Worm (Caenorhabditis elegans): ENCODE results near the gene hint-3.
A peak's percentile ranks its signal among the peaks of the same experiment; 100 is the strongest.

The hint-3 gene

ce11 chrV:7776029-7776628 is 15.9 kb downstream of the hint-3 start, which contains the start of the genes rpl-39 and rps-30 (continued):
- no peak for TF ChIP-seq hlh-26 (GFP tag; conservative IDR thresholded peaks at IDR 0.05)
- no peak for TF ChIP-seq let-526 (GFP tag; IDR thresholded peaks at IDR 0.05)
- no peak for TF ChIP-seq ceh-58 (GFP tag; IDR thresholded peaks at IDR 0.05)
- peak; percentile 83 for TF ChIP-seq pbrm-1 (GFP tag; IDR thresholded peaks at IDR 0.05)
- peak; percentile 24; the same call in 1 of the 2 replicates for TF ChIP-seq cebp-1 (GFP tag; IDR thresholded peaks at IDR 0.05)
- TF ChIP-seq cebp-1 (tag; optimal IDR thresholded peaks at IDR 0.05), result peak; percentile 67
- no peak for TF ChIP-seq rec-8 (tag; optimal IDR thresholded peaks at IDR 0.05)
- TF ChIP-seq die-1 (tag; optimal IDR thresholded peaks at IDR 0.05), result no peak
- peak; percentile 62; the same call in 1 of the 2 replicates for TF ChIP-seq hsf-1 (GFP tag; IDR thresholded peaks at IDR 0.05)
- no peak for TF ChIP-seq mel-28 (tag; optimal IDR thresholded peaks at IDR 0.05; ENCODE audit: borderline replicate concordance)
- TF ChIP-seq rcor-1 (GFP tag; IDR thresholded peaks at IDR 0.05), result peak; percentile 72
- TF ChIP-seq snpc-1.1 (tag; optimal IDR thresholded peaks at IDR 0.05; ENCODE audit: insufficient read depth), result peak; percentile 29
- peak; percentile 51; the same call in 1 of the 2 replicates for TF ChIP-seq zfh-2 (GFP tag; conservative IDR thresholded peaks at IDR 0.05)
- peak; percentile 46; the same call in 1 of the 2 replicates for TF ChIP-seq madf-6 (GFP tag; IDR thresholded peaks at IDR 0.05)
- TF ChIP-seq athp-1 (tag; optimal IDR thresholded peaks at IDR 0.05), result peak; percentile 4

DNA sequence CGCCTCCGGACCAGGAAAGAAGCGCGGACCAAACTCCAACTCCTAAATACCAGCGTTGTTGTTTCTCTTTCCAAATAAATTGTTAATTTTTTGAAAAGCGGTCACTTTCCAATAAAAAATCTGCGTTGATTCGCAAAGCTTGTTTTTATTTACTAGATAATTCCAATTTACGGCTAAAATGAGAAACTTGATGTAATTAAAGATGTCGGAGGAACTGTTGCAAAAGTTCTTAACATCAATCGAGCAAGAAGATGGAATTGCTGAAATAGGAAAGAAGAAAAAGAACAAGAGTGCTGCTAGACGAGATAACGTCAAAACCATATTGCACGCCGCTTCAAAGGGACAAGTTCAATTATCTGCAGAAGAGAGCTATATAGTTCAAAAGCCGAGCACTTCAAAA is 16.8 kb downstream of the hint-3 start, which contains the start of gene C26F1.3:
Gene C26F1.3, plus strand, starts transcription at position 203 of the 400 bp plus-strand sequence.
- TF ChIP-seq repo-1 (tag; optimal IDR thresholded peaks at IDR 0.05) (peak; percentile 51), mes-4 (tag; optimal IDR thresholded peaks at IDR 0.05) (no peak), athp-1 (tag; optimal IDR thresholded peaks at IDR 0.05) (peak; percentile 22), madf-3 (GFP tag; IDR thresholded peaks at IDR 0.05) (peak; percentile 85; the same call in 1 of the 2 replicates), atf-7 (tag; optimal IDR thresholded peaks at IDR 0.05) (no peak), hrde-1 (tag; optimal IDR thresholded peaks at IDR 0.05; ENCODE audit: borderline replicate concordance) (peak; percentile 71), madf-6 (GFP tag; IDR thresholded peaks at IDR 0.05) (peak; percentile 54), hmg-1.2 (GFP tag; IDR thresholded peaks at IDR 0.05) (0 out of 2 replicates have a peak, but pooled peaks have one; percentile 6), hsf-1 (GFP tag; IDR thresholded peaks at IDR 0.05) (peak; percentile 81), Y56A3A.18 (GFP tag; IDR thresholded peaks at IDR 0.05) (0 out of 2 replicates have a peak, but pooled peaks have one; percentile 15), snpc-1.3 (tag; optimal IDR thresholded peaks at IDR 0.05; ENCODE audit: insufficient read depth) (peak; percentile 0), ZK185.1 (tag; optimal IDR thresholded peaks at IDR 0.05; ENCODE audit: poor library complexity, severe bottlenecking) (no peak), egl-44 (GFP tag; IDR thresholded peaks at IDR 0.05) (no peak), rcor-1 (GFP tag; IDR thresholded peaks at IDR 0.05) (peak; percentile 44; the same call in 1 of the 2 replicates), F33H1.4 (GFP tag; IDR thresholded peaks at IDR 0.05) (no peak), ama-1 (optimal IDR thresholded peaks at IDR 0.05) (no peak), ama-1 (GFP tag; optimal IDR thresholded peaks at IDR 0.05) (peak in 1 of 2 experiments; percentile 53), C17E4.6 (GFP tag; IDR thresholded peaks at IDR 0.05) (peak; percentile 55; the same call in 1 of the 2 replicates), snpc-3.4 (tag; optimal IDR thresholded peaks at IDR 0.05) (peak; percentile 27), sptf-2 (GFP tag; optimal IDR thresholded peaks at IDR 0.05) (no peak), B0336.3 (GFP tag; IDR thresholded peaks at IDR 0.05) (peak; percentile 81), Y53G8AR.9 (GFP tag; conservative IDR thresholded peaks at IDR 0.05) (no peak), tbp1 (GFP tag; optimal IDR thresholded peaks at IDR 0.05) (peak; percentile 20), die-1 (tag; optimal IDR thresholded peaks at IDR 0.05) (no peak), F49E8.2 (tag; optimal IDR thresholded peaks at IDR 0.05; ENCODE audit: insufficient read depth) (peak; percentile 19), dpl-1 (GFP tag; optimal IDR thresholded peaks at IDR 0.05) (no peak), nfyb-1 (GFP tag; IDR thresholded peaks at IDR 0.05) (0 out of 2 replicates have a peak, but pooled peaks have one; percentile 47)

All from whole organism, young adult.